Worm (Caenorhabditis elegans) whole organism, early embryonic: ENCODE measurements around the gene C41H7.9.

Experiments used
- B0310.2 ChIP-seq: sonication (generic microtip); optimal IDR thresholded peaks from 2 replicates; lab custom pipeline; 2016; ENCODE audit warnings: mild to moderate bottlenecking, missing genetic modification characterization, missing compliant biosample characterization
- aly-1 ChIP-seq: sonication (generic microtip); optimal IDR thresholded peaks from 2 replicates; lab custom pipeline; 2016; ENCODE audit warnings: missing genetic modification characterization, missing compliant biosample characterization
- ama-1 ChIP-seq: fragments of 150-350 bp; optimal IDR thresholded peaks from 2 replicates; lab custom pipeline; 2014
- hmg-4 ChIP-seq: fragments of 200-800 bp; sonication (Bioruptor generic); optimal IDR thresholded peaks from 2 replicates; lab custom pipeline; 2018; ENCODE audit warnings: mild to moderate bottlenecking, missing genetic modification characterization, missing compliant biosample characterization
- scrt-1 ChIP-seq: fragments of 200-800 bp; sonication (Bioruptor generic); IDR thresholded peaks from 2 replicates; pipeline ENCODE4 v1.3.6; 2022; ENCODE audit warnings: missing genetic modification characterization, missing compliant biosample characterization
- sea-1 ChIP-seq: fragments of 200-800 bp; sonication (Bioruptor generic); conservative IDR thresholded peaks from 2 replicates; pipeline ENCODE4 v1.3.6; 2022; ENCODE audit warnings: missing genetic modification characterization, missing compliant biosample characterization
- tbx-11 ChIP-seq: fragments of 200-800 bp; sonication (Bioruptor generic); IDR thresholded peaks from 2 replicates; pipeline ENCODE4 v1.3.6; 2022; ENCODE audit warnings: missing genetic modification characterization, missing compliant biosample characterization
- tbx-37 ChIP-seq: fragments of 200-800 bp; sonication (Bioruptor generic); conservative IDR thresholded peaks from 2 replicates; pipeline ENCODE4 v1.3.6; 2022; ENCODE audit warnings: missing genetic modification reagents, missing genetic modification characterization, missing compliant biosample characterization
- tra-4 ChIP-seq: sonication (generic microtip); optimal IDR thresholded peaks from 2 replicates; lab custom pipeline; 2017; ENCODE audit warnings: missing genetic modification characterization, missing compliant biosample characterization

ce11 chrII:2985446-2985845 is 26.6 kb downstream of the C41H7.9 start:
- no peak for TF ChIP-seq ama-1 (lab: Kevin White, UChicago)
- TF ChIP-seq hmg-4 (GFP tag; lab: Kevin White, UChicago) = no peak
- no peak for TF ChIP-seq sea-1 (GFP tag; lab: Robert Waterston, UW)
- no peak for TF ChIP-seq tbx-11 (GFP tag; lab: Robert Waterston, UW)
- no peak for TF ChIP-seq tbx-37
- TF ChIP-seq scrt-1 (GFP tag; lab: Robert Waterston, UW) = no peak
- no peak for TF ChIP-seq aly-1 (tag; lab: Kevin White, UChicago)
- TF ChIP-seq tra-4 (tag; lab: Kevin White, UChicago) = no peak
- no peak for TF ChIP-seq B0310.2 (tag; lab: Kevin White, UChicago)
